Fruit fly (Drosophila melanogaster) whole organism, embryonic: ENCODE measurements around the gene CG33181.

Experiments used
- Abd-B ChIP-seq: fragments of 200-800 bp; sonication (Bioruptor generic); optimal IDR thresholded peaks from 2 replicates; lab custom pipeline; 2018; ENCODE audit warnings: missing biosample characterization, mild to moderate bottlenecking, missing genetic modification characterization, moderate library complexity
- Aef1 ChIP-seq: fragments of 200-800 bp; sonication (Bioruptor generic); IDR thresholded peaks from 3 replicates; pipeline ENCODE4 v1.3.6; 2022; ENCODE audit warnings: missing biosample characterization, missing genetic modification characterization
- B-H1 ChIP-seq: fragments of 200-800 bp; sonication (Bioruptor generic); IDR thresholded peaks from 3 replicates; pipeline ENCODE4 v1.3.6; 2022; ENCODE audit warnings: missing biosample characterization, missing genetic modification characterization
- Bgb ChIP-seq: fragments of 200-800 bp; sonication (Bioruptor generic); IDR thresholded peaks from 2 replicates; pipeline ENCODE4 v1.3.6; 2022; ENCODE audit warnings: missing biosample characterization, missing genetic modification characterization; ENCODE audit not compliant: partially characterized antibody
- CG10274 ChIP-seq: fragments of 200-800 bp; sonication (Bioruptor generic); optimal IDR thresholded peaks from 3 replicates; lab custom pipeline; 2017; ENCODE audit warnings: missing biosample characterization, mild to moderate bottlenecking, missing genetic modification characterization
- CG10321 ChIP-seq: fragments of 200-800 bp; sonication (Bioruptor generic); IDR thresholded peaks from 2 replicates; pipeline ENCODE4 v1.3.6; 2022; ENCODE audit warnings: missing biosample characterization, missing genetic modification characterization
- CG13624 ChIP-seq: fragments of 200-800 bp; sonication (Bioruptor generic); optimal IDR thresholded peaks from 2 replicates; lab custom pipeline; 2016; ENCODE audit warnings: missing biosample characterization, missing genetic modification characterization
- CG14441 ChIP-seq: fragments of 200-800 bp; sonication (Bioruptor generic); IDR thresholded peaks from 2 replicates; pipeline ENCODE4 v1.3.6; 2022; ENCODE audit warnings: missing biosample characterization, missing genetic modification characterization
- CG15011 ChIP-seq: fragments of 200-800 bp; sonication (Bioruptor generic); optimal IDR thresholded peaks from 3 replicates; lab custom pipeline; 2018; ENCODE audit warnings: missing biosample characterization, mild to moderate bottlenecking, missing genetic modification characterization
- CG1602 ChIP-seq: fragments of 200-800 bp; sonication (Bioruptor generic); optimal IDR thresholded peaks from 3 replicates; lab custom pipeline; 2016; ENCODE audit warnings: missing biosample characterization, missing genetic modification characterization
- CG16863 ChIP-seq: fragments of 200-800 bp; sonication (Bioruptor generic); optimal IDR thresholded peaks from 3 replicates; lab custom pipeline; 2016; ENCODE audit warnings: missing biosample characterization, missing genetic modification characterization
- CG17912 ChIP-seq: fragments of 200-800 bp; sonication (Bioruptor generic); optimal IDR thresholded peaks from 2 replicates; lab custom pipeline; 2018; ENCODE audit warnings: missing biosample characterization, mild to moderate bottlenecking, missing genetic modification characterization
- CG18599 ChIP-seq: fragments of 200-800 bp; sonication (Bioruptor generic); optimal IDR thresholded peaks from 3 replicates; lab custom pipeline; 2017; ENCODE audit warnings: missing biosample characterization, missing genetic modification characterization, mild to moderate bottlenecking, moderate library complexity, missing genetic modification reagents
- CG18619 ChIP-seq: fragments of 200-800 bp; sonication (Bioruptor generic); optimal IDR thresholded peaks from 3 replicates; lab custom pipeline; 2017; ENCODE audit warnings: missing biosample characterization, mild to moderate bottlenecking, missing genetic modification characterization
- CG30431 ChIP-seq: fragments of 200-800 bp; sonication (Bioruptor generic); optimal IDR thresholded peaks from 2 replicates; lab custom pipeline; 2017; ENCODE audit warnings: missing biosample characterization, missing genetic modification characterization
- CG31441 ChIP-seq: fragments of 200-800 bp; sonication (Bioruptor generic); IDR thresholded peaks from 2 replicates; pipeline ENCODE4 v1.3.6; 2022; ENCODE audit warnings: missing biosample characterization, missing genetic modification characterization
- CG3726 ChIP-seq: fragments of 200-800 bp; sonication (Bioruptor generic); IDR thresholded peaks from 3 replicates; pipeline ENCODE4, ENCODE4 v1.3.6; 2022; ENCODE audit warnings: missing biosample characterization, missing genetic modification characterization
- CG4854 ChIP-seq: fragments of 200-800 bp; sonication (Bioruptor generic); optimal IDR thresholded peaks from 2 replicates; lab custom pipeline; 2016; ENCODE audit warnings: missing biosample characterization, missing genetic modification characterization, inconsistent platforms
- CG6654 ChIP-seq: fragments of 200-800 bp; sonication (Bioruptor generic); optimal IDR thresholded peaks from 2 replicates; lab custom pipeline; 2017; ENCODE audit warnings: missing biosample characterization, mild to moderate bottlenecking, missing genetic modification characterization
- CG6854 ChIP-seq: fragments of 200-800 bp; sonication (Bioruptor generic); optimal IDR thresholded peaks from 3 replicates; lab custom pipeline; 2017; ENCODE audit warnings: missing biosample characterization, mild to moderate bottlenecking, missing genetic modification characterization
- CG8765 ChIP-seq: fragments of 200-800 bp; sonication (Bioruptor generic); IDR thresholded peaks from 2 replicates; pipeline ENCODE4 v1.3.6; 2022; ENCODE audit warnings: missing biosample characterization, missing genetic modification characterization
- CG9932 ChIP-seq: fragments of 200-800 bp; sonication (Bioruptor generic); IDR thresholded peaks from 2 replicates; pipeline ENCODE4 v1.3.6; 2022; ENCODE audit warnings: missing biosample characterization, missing genetic modification characterization
- CrebB ChIP-seq: fragments of 200-800 bp; sonication (Bioruptor generic); optimal IDR thresholded peaks from 3 replicates; lab custom pipeline; 2018; ENCODE audit warnings: missing biosample characterization, mild to moderate bottlenecking, missing genetic modification characterization
- Dfd ChIP-seq, 2 experiments: fragments of >200 bp; optimal IDR thresholded peaks; 2 replicates each; lab custom pipeline; 2017; ENCODE audit warnings: missing biosample characterization in 2 of 2, missing genetic modification characterization in 2 of 2
- Fer1 ChIP-seq: fragments of 200-800 bp; sonication (Bioruptor generic); optimal IDR thresholded peaks from 2 replicates; lab custom pipeline; 2017; ENCODE audit warnings: missing biosample characterization, mild to moderate bottlenecking, missing genetic modification characterization
- HLH54F ChIP-seq: fragments of 200-800 bp; sonication (Bioruptor generic); optimal IDR thresholded peaks from 3 replicates; lab custom pipeline; 2016; ENCODE audit warnings: missing biosample characterization, missing genetic modification characterization
- Jarid2 ChIP-seq: fragments of 200-800 bp; sonication (Bioruptor generic); optimal IDR thresholded peaks from 3 replicates; lab custom pipeline; 2017; ENCODE audit warnings: mild to moderate bottlenecking, missing biosample characterization, missing genetic modification reagents, missing genetic modification characterization
- Lpt ChIP-seq: fragments of >200 bp; optimal IDR thresholded peaks from 2 replicates; lab custom pipeline; 2018; ENCODE audit warnings: missing biosample characterization, missing genetic modification characterization
- NfI ChIP-seq: fragments of 200-800 bp; sonication (Bioruptor generic); optimal IDR thresholded peaks from 3 replicates; lab custom pipeline; 2018; ENCODE audit warnings: missing biosample characterization, mild to moderate bottlenecking, missing genetic modification characterization, moderate library complexity
- Opbp ChIP-seq: fragments of 200-800 bp; sonication (Bioruptor generic); IDR thresholded peaks from 3 replicates; pipeline ENCODE4 v1.3.6; 2022; ENCODE audit warnings: missing biosample characterization, missing genetic modification characterization; ENCODE audit not compliant: partially characterized antibody
- Sry-δ ChIP-seq: fragments of 200-800 bp; sonication (Bioruptor generic); optimal IDR thresholded peaks from 2 replicates; lab custom pipeline; 2016; ENCODE audit warnings: missing biosample characterization, missing genetic modification characterization
- Xbp1 ChIP-seq: fragments of 200-800 bp; sonication (Bioruptor generic); optimal IDR thresholded peaks from 3 replicates; lab custom pipeline; 2016; ENCODE audit warnings: missing biosample characterization, mild to moderate bottlenecking, missing genetic modification characterization
- bab2 ChIP-seq: fragments of 200-800 bp; sonication (Bioruptor generic); optimal IDR thresholded peaks from 2 replicates; lab custom pipeline; 2016; ENCODE audit warnings: missing biosample characterization, missing genetic modification characterization
- eyg ChIP-seq: fragments of 200-800 bp; sonication (Bioruptor generic); optimal IDR thresholded peaks from 3 replicates; lab custom pipeline; 2016; ENCODE audit warnings: missing biosample characterization, missing genetic modification characterization
- fd102C ChIP-seq: fragments of 200-800 bp; sonication (Bioruptor generic); optimal IDR thresholded peaks from 2 replicates; lab custom pipeline; 2018; ENCODE audit warnings: missing biosample characterization, mild to moderate bottlenecking, missing genetic modification characterization, moderate library complexity
- fru ChIP-seq: fragments of >200 bp; optimal IDR thresholded peaks from 2 replicates; lab custom pipeline; 2017
- luna ChIP-seq: fragments of 200-800 bp; sonication (Bioruptor generic); optimal IDR thresholded peaks from 2 replicates; lab custom pipeline; 2016; ENCODE audit warnings: missing biosample characterization, missing genetic modification characterization
- mld ChIP-seq: fragments of 200-800 bp; sonication (Bioruptor generic); IDR thresholded peaks from 3 replicates; pipeline ENCODE4 v1.3.6; 2022; ENCODE audit warnings: missing biosample characterization, missing genetic modification characterization; ENCODE audit not compliant: partially characterized antibody
- oc ChIP-seq: fragments of 200-800 bp; sonication (Bioruptor generic); optimal IDR thresholded peaks from 2 replicates; lab custom pipeline; 2018; ENCODE audit warnings: missing biosample characterization, mild to moderate bottlenecking, missing genetic modification characterization, moderate library complexity
- ranshi ChIP-seq: fragments of 200-800 bp; sonication (Bioruptor generic); IDR thresholded peaks from 2 replicates; pipeline ENCODE4 v1.3.6; 2022; ENCODE audit warnings: missing biosample characterization, missing genetic modification characterization
- schlank ChIP-seq: fragments of 200-800 bp; sonication (Bioruptor generic); optimal IDR thresholded peaks from 2 replicates; lab custom pipeline; 2018; ENCODE audit warnings: missing biosample characterization, mild to moderate bottlenecking, missing genetic modification characterization
- scrt ChIP-seq: fragments of 200-800 bp; sonication (Bioruptor generic); optimal IDR thresholded peaks from 2 replicates; lab custom pipeline; 2018; ENCODE audit warnings: missing biosample characterization, mild to moderate bottlenecking, missing genetic modification characterization, moderate library complexity
- sens-2 ChIP-seq: fragments of 200-800 bp; sonication (Bioruptor generic); IDR thresholded peaks from 2 replicates; pipeline ENCODE4 v1.3.6; 2022; ENCODE audit warnings: missing biosample characterization, missing genetic modification characterization
- seq ChIP-seq: fragments of 200-800 bp; sonication (Bioruptor generic); IDR thresholded peaks from 2 replicates; pipeline ENCODE4 v1.3.6; 2022; ENCODE audit warnings: missing biosample characterization, missing genetic modification characterization
- sisA ChIP-seq: fragments of 200-800 bp; sonication (Bioruptor generic); IDR thresholded peaks from 2 replicates; pipeline ENCODE4 v1.3.6; 2022; ENCODE audit warnings: missing biosample characterization, missing genetic modification characterization
- stc ChIP-seq: fragments of 200-800 bp; sonication (Bioruptor generic); IDR thresholded peaks from 2 replicates; pipeline ENCODE4 v1.3.6; 2022; ENCODE audit warnings: missing biosample characterization, missing genetic modification characterization
- tap ChIP-seq: fragments of 200-800 bp; optimal IDR thresholded peaks from 3 replicates; lab custom pipeline; 2019; ENCODE audit warnings: missing biosample characterization, mild to moderate bottlenecking, missing genetic modification characterization, moderate library complexity
- vfl ChIP-seq: fragments of 200-800 bp; sonication (Bioruptor generic); optimal IDR thresholded peaks from 2 replicates; lab custom pipeline; 2016; ENCODE audit warnings: missing biosample characterization, missing genetic modification characterization
- wek ChIP-seq: fragments of 200-800 bp; sonication (Bioruptor generic); optimal IDR thresholded peaks from 3 replicates; lab custom pipeline; 2018; ENCODE audit warnings: missing biosample characterization, mild to moderate bottlenecking, missing genetic modification characterization, moderate library complexity

The CG33181 gene

DNA sequence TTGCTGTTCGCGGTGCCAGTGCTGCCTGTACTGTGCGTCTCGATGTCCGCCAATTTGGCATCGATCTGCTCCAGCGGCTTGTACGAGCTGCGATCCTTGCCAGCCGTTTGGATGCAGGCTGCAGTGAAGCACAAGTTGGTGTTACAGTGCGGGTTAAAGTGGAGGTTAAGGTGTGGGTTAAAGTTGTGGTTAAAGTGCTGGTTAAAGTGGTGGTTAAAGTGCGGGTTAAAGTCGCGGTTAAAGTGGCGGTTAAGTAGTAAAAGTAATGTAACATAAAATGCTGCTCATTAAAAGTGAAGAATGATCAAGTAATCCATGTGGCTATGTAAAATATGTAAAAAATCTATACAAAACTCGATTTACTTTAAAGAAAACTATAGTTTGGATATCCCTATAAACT, 37.0 kb upstream of the CG33181 start (continued):
- TF ChIP-seq bab2 (GFP tag; lab: Kevin White, UChicago) (no peak), Sry-δ (no peak), CrebB (no peak)

- TF ChIP-seq CG10321 (GFP tag; lab: Robert Waterston, UW) (peak; percentile 73), HLH54F (GFP tag; lab: Kevin White, UChicago) (peak; percentile 73), wek (peak; percentile 74), eyg (GFP tag; lab: Kevin White, UChicago) (peak; percentile 21), Jarid2 (GFP tag; lab: Kevin White, UChicago) (peak; percentile 73), CG16863 (peak; percentile 88), Lpt (GFP tag; lab: Kevin White, UChicago) (no peak), CG18599 (peak; percentile 90), fd102C (GFP tag; lab: Kevin White, UChicago) (peak; percentile 82), Xbp1 (GFP tag; lab: Kevin White, UChicago) (peak; percentile 96), CG14441 (peak; percentile 98), fru (lab: Kevin White, UChicago) (no peak), CG10274 (GFP tag; lab: Kevin White, UChicago) (peak; percentile 99), Bgb (GFP tag; lab: Robert Waterston, UW) (0 out of 2 replicates have a peak, but pooled peaks have one; percentile 11), CG17912 (GFP tag; lab: Kevin White, UChicago) (peak; percentile 76), CG6654 (peak; percentile 85), sens-2 (GFP tag; lab: Robert Waterston, UW) (peak; percentile 97), seq (GFP tag; lab: Robert Waterston, UW) (peak; percentile 97), Abd-B (peak; percentile 94), schlank (tag; lab: Kevin White, UChicago) (peak; percentile 70), Fer1 (GFP tag; lab: Kevin White, UChicago) (peak; percentile 87), CG6854 (peak; percentile 82), NfI (GFP tag; lab: Kevin White, UChicago) (peak; percentile 94), Dfd (GFP tag; optimal IDR thresholded peaks at IDR 0.05; lab: Kevin White, UChicago) (no peak), CG4854 (GFP tag; lab: Kevin White, UChicago) (peak; percentile 77), Opbp (GFP tag; lab: Robert Waterston, UW) (no peak), sisA (peak; percentile 98), ranshi (peak; percentile 98), CG1602 (peak; percentile 96), CG13624 (GFP tag; lab: Kevin White, UChicago) (peak; percentile 73), oc (tag; lab: Kevin White, UChicago) (peak; percentile 96), stc (GFP tag; lab: Robert Waterston, UW) (peak; percentile 96), mld (GFP tag; lab: Robert Waterston, UW) (no peak), CG15011 (peak; percentile 86), scrt (GFP tag; lab: Kevin White, UChicago) (peak; percentile 84), Sry-δ (peak; percentile 42), CG18619 (peak; percentile 88), CG8765 (GFP tag; lab: Robert Waterston, UW) (peak; percentile 96), Aef1 (GFP tag; lab: Robert Waterston, UW) (peak; percentile 97), B-H1 (GFP tag; lab: Robert Waterston, UW) (peak; percentile 96), tap (tag; lab: Kevin White, UChicago) (peak; percentile 95), CG31441 (GFP tag; lab: Robert Waterston, UW) (peak; percentile 86), CG30431 (GFP tag; lab: Kevin White, UChicago) (peak; percentile 95), CG9932 (GFP tag; lab: Robert Waterston, UW) (peak; percentile 95), luna (GFP tag; lab: Kevin White, UChicago) (peak; percentile 12), CG3726 (GFP tag; lab: Robert Waterston, UW) (peak; percentile 96), vfl (peak; percentile 51)
Measured at dm6 chrX:8455019-8455555, 34.1 kb upstream of the CG33181 start, which contains the start of gene org-1. Gene org-1 (minus strand): TSS chrX:8455069.
